Worm (Caenorhabditis elegans) whole organism, L2 larva: Measurements from ENCODE around the gene zhit-3.

ENCODE experiments used
- C34F6.9 ChIP-seq: fragments of 150-350 bp; optimal IDR thresholded peaks from 2 replicates; lab custom pipeline; 2014; ENCODE audit warnings: missing biosample characterization, missing genetic modification characterization
- R02D3.7 ChIP-seq: fragments of 150-350 bp; optimal IDR thresholded peaks from 2 replicates; lab custom pipeline; 2014; ENCODE audit warnings: missing biosample characterization, missing genetic modification characterization
- ZK546.5 ChIP-seq: sonication (generic microtip); optimal IDR thresholded peaks from 2 replicates; lab custom pipeline; 2017; ENCODE audit warnings: missing biosample characterization, missing genetic modification characterization
- alr-1 ChIP-seq: fragments of 150-350 bp; optimal IDR thresholded peaks from 2 replicates; lab custom pipeline; 2014; ENCODE audit warnings: missing biosample characterization, missing genetic modification characterization
- aly-2 ChIP-seq: fragments of 150-350 bp; optimal IDR thresholded peaks from 2 replicates; lab custom pipeline; 2014; ENCODE audit warnings: missing biosample characterization, missing genetic modification characterization
- ama-1 ChIP-seq: fragments of 150-350 bp; optimal IDR thresholded peaks from 2 replicates; lab custom pipeline; 2018; ENCODE audit warnings: inconsistent platforms
- blmp-1 ChIP-seq: sonication (generic microtip); optimal IDR thresholded peaks from 2 replicates; lab custom pipeline; 2017; ENCODE audit warnings: missing genetic modification characterization, mild to moderate bottlenecking, missing compliant biosample characterization, antibody characterized with exemption, moderate library complexity; ENCODE audit not compliant: insufficient read depth
- ceh-16 ChIP-seq: fragments of 150-350 bp; optimal IDR thresholded peaks from 2 replicates; lab custom pipeline; 2014; ENCODE audit warnings: missing biosample characterization, missing genetic modification characterization
- crh-2 ChIP-seq: sonication (generic microtip); optimal IDR thresholded peaks from 2 replicates; lab custom pipeline; 2017; ENCODE audit warnings: missing biosample characterization, missing genetic modification characterization
- dmd-4 ChIP-seq: sonication (generic microtip); optimal IDR thresholded peaks from 2 replicates; lab custom pipeline; 2017; ENCODE audit warnings: missing biosample characterization, missing genetic modification characterization
- egl-27 ChIP-seq: sonication (generic microtip); optimal IDR thresholded peaks from 3 replicates; lab custom pipeline; 2017; ENCODE audit warnings: missing biosample characterization, missing genetic modification reagents, missing genetic modification characterization
- elt-1 ChIP-seq: fragments of 150-350 bp; optimal IDR thresholded peaks from 2 replicates; lab custom pipeline; 2014; ENCODE audit warnings: missing biosample characterization, missing genetic modification characterization
- fos-1 ChIP-seq: fragments of 150-350 bp; optimal IDR thresholded peaks from 2 replicates; lab custom pipeline; 2014; ENCODE audit warnings: missing biosample characterization, missing genetic modification characterization
- lin-11 ChIP-seq: fragments of 150-350 bp; sonication (generic microtip); optimal IDR thresholded peaks from 2 replicates; lab custom pipeline; 2014; ENCODE audit warnings: missing biosample characterization, missing genetic modification characterization, inconsistent platforms, mixed read lengths
- lin-13 ChIP-seq: fragments of 150-350 bp; optimal IDR thresholded peaks from 2 replicates; lab custom pipeline; 2014; ENCODE audit warnings: missing biosample characterization, missing genetic modification reagents, missing genetic modification characterization
- lsy-2 ChIP-seq, 2 experiments: fragments of 150-350 bp in 1 of 2; sonication (generic microtip) in 1 of 2; optimal IDR thresholded peaks; 2 replicates each; lab custom pipeline; 2014 to 2017; ENCODE audit warnings: missing biosample characterization in 2 of 2, missing genetic modification characterization in 2 of 2
- mdl-1 ChIP-seq, 2 experiments: fragments of 150-350 bp in 1 of 2; sonication (generic microtip) in 1 of 2; optimal IDR thresholded peaks; 2 replicates each; lab custom pipeline; 2017; ENCODE audit warnings: missing biosample characterization in 2 of 2, missing genetic modification characterization in 2 of 2
- nhr-10 ChIP-seq: sonication (generic microtip); optimal IDR thresholded peaks from 2 replicates; lab custom pipeline; 2017; ENCODE audit warnings: missing biosample characterization, missing genetic modification characterization
- nhr-11 ChIP-seq: fragments of 150-350 bp; optimal IDR thresholded peaks from 2 replicates; lab custom pipeline; 2014; ENCODE audit warnings: missing biosample characterization, missing genetic modification characterization
- nhr-12 ChIP-seq: fragments of 150-350 bp; optimal IDR thresholded peaks from 2 replicates; lab custom pipeline; 2014; ENCODE audit warnings: missing biosample characterization, missing genetic modification characterization
- nhr-129 ChIP-seq: fragments of 150-350 bp; optimal IDR thresholded peaks from 2 replicates; lab custom pipeline; 2014; ENCODE audit warnings: missing biosample characterization, missing genetic modification characterization
- nhr-21 ChIP-seq: fragments of 150-350 bp; optimal IDR thresholded peaks from 2 replicates; lab custom pipeline; 2014; ENCODE audit warnings: missing biosample characterization, missing genetic modification characterization
- nhr-237 ChIP-seq: fragments of 150-350 bp; optimal IDR thresholded peaks from 2 replicates; lab custom pipeline; 2014; ENCODE audit warnings: missing biosample characterization, missing genetic modification characterization
- nhr-6 ChIP-seq: fragments of 150-350 bp; optimal IDR thresholded peaks from 2 replicates; lab custom pipeline; 2014; ENCODE audit warnings: missing biosample characterization, missing genetic modification characterization
- sem-4 ChIP-seq: fragments of 150-350 bp; optimal IDR thresholded peaks from 2 replicates; lab custom pipeline; 2014; ENCODE audit warnings: missing biosample characterization, missing genetic modification reagents, missing genetic modification characterization
- skn-1 ChIP-seq: sonication (generic microtip); optimal IDR thresholded peaks from 2 replicates; lab custom pipeline; 2017; ENCODE audit warnings: missing biosample characterization, missing genetic modification characterization
- sma-3 ChIP-seq: sonication (generic microtip); optimal IDR thresholded peaks from 2 replicates; lab custom pipeline; 2016; ENCODE audit warnings: missing genetic modification reagents, missing genetic modification characterization, missing compliant biosample characterization
- sma-9 ChIP-seq, 2 experiments: fragments of 150-350 bp in 1 of 2; sonication (generic microtip) in 1 of 2; optimal IDR thresholded peaks; 2 replicates each; lab custom pipeline; 2014 to 2016; ENCODE audit warnings: missing genetic modification characterization in 2 of 2, mild to moderate bottlenecking in 1 of 2, missing biosample characterization in 1 of 2, missing compliant biosample characterization in 1 of 2, missing genetic modification reagents in 1 of 2, moderate library complexity in 1 of 2
- snpc-4 ChIP-seq: fragments of 150-350 bp; optimal IDR thresholded peaks from 2 replicates; lab custom pipeline; 2014; ENCODE audit warnings: missing biosample characterization, missing genetic modification characterization
- unc-39 ChIP-seq: fragments of 150-350 bp; optimal IDR thresholded peaks from 2 replicates; lab custom pipeline; 2014; ENCODE audit warnings: missing biosample characterization, missing genetic modification characterization
- unc-55 ChIP-seq: fragments of 150-350 bp; sonication (generic microtip); optimal IDR thresholded peaks from 3 replicates; lab custom pipeline; 2014; ENCODE audit warnings: missing biosample characterization, missing genetic modification reagents, missing genetic modification characterization
- unc-62 ChIP-seq: fragments of 150-350 bp; optimal IDR thresholded peaks from 2 replicates; lab custom pipeline; 2014; ENCODE audit warnings: missing biosample characterization, missing genetic modification reagents, missing genetic modification characterization
- zag-1 ChIP-seq: fragments of 150-350 bp; optimal IDR thresholded peaks from 2 replicates; lab custom pipeline; 2014; ENCODE audit warnings: missing biosample characterization, missing genetic modification characterization
- ztf-1 ChIP-seq: fragments of 200-800 bp; sonication (Bioruptor generic); conservative IDR thresholded peaks from 2 replicates; pipeline ENCODE4 v1.3.6; 2022; ENCODE audit warnings: missing genetic modification characterization, missing compliant biosample characterization
- ztf-11 ChIP-seq: sonication (generic microtip); optimal IDR thresholded peaks from 2 replicates; lab custom pipeline; 2017; ENCODE audit warnings: missing biosample characterization, missing genetic modification characterization
- ztf-4 ChIP-seq: fragments of 150-350 bp; optimal IDR thresholded peaks from 2 replicates; lab custom pipeline; 2014; ENCODE audit warnings: missing biosample characterization, missing genetic modification characterization

Gene zhit-3

DNA sequence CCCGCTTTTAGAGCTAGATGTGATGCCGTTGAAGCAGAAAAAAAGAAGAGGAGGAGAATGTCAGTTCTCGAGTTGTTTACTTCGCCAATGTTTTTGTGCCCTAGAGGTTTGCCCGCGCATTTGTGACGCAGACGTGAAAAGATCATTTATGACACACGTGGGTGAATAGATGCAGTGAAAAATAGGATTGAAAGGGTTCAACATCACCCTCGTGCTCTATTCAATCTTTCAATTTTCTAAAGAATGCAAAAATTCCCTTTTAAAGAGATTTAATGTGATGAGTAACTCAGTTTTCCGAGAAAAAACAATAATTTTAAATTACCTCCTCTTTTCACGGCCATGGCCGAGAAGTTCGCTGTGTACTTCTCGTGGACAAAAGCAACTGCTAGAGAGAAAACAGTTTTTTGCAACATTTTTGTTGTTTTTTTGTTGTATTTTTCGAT is 34.5 kb upstream of the zhit-3 start:
- TF ChIP-seq ztf-4 (tag; lab: Kevin White, UChicago) (peak; percentile 29), egl-27 (tag; lab: Kevin White, UChicago) (no peak), nhr-10 (tag; lab: Kevin White, UChicago) (no peak), C34F6.9 (tag; lab: Kevin White, UChicago) (peak; percentile 79), lsy-2 (tag; optimal IDR thresholded peaks at IDR 0.05; lab: Kevin White, UChicago) (peak; percentile 11 to 73), zag-1 (tag; lab: Kevin White, UChicago) (no peak), fos-1 (tag; lab: Kevin White, UChicago) (peak; percentile 6), snpc-4 (no peak), blmp-1 (tag; lab: Kevin White, UChicago) (no peak), alr-1 (tag; lab: Kevin White, UChicago) (no peak), sem-4 (tag; lab: Kevin White, UChicago) (no peak), nhr-129 (peak; percentile 88), lin-13 (GFP tag; lab: Kevin White, UChicago) (peak; percentile 27), nhr-6 (tag; lab: Kevin White, UChicago) (peak; percentile 47), crh-2 (tag; lab: Kevin White, UChicago) (peak; percentile 68), aly-2 (tag; lab: Kevin White, UChicago) (no peak), sma-9 (GFP tag; optimal IDR thresholded peaks at IDR 0.05; lab: Kevin White, UChicago) (peak; percentile 67), sma-9 (tag; optimal IDR thresholded peaks at IDR 0.05; lab: Kevin White, UChicago) (no peak), sma-3 (GFP tag; lab: Kevin White, UChicago) (no peak), lin-11 (tag; lab: Kevin White, UChicago) (peak; percentile 19), mdl-1 (tag; optimal IDR thresholded peaks at IDR 0.05; lab: Kevin White, UChicago) (peak; percentile 72 to 94), nhr-11 (tag; lab: Kevin White, UChicago) (no peak), ztf-1 (GFP tag; lab: Robert Waterston, UW) (no peak), unc-62 (no peak), nhr-21 (tag; lab: Kevin White, UChicago) (peak; percentile 46)

DNA sequence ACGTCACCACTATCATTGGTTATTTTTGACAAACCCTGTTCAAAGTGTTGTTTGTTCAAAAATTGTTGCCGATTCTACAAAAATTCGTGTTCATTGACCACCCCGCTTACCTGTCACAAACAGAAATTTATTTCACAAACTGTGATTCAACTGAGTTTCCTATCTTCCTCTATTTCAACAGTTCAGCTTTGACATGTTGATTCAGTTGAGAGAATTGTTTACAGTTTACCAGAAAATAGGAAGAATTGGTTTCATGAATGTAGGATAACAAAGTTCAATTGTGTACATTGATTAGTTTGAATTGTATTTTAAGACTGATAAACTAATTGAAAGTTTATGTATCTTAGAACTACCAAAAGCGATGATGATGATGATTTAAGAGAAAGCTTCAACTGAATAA is 33.7 kb upstream of the zhit-3 start:
- TF ChIP-seq nhr-237 (tag; lab: Kevin White, UChicago): no peak
- no peak for TF ChIP-seq unc-62
- no peak for TF ChIP-seq sma-3 (GFP tag; lab: Kevin White, UChicago)
- no peak for TF ChIP-seq dmd-4 (tag; lab: Kevin White, UChicago)
- no peak for TF ChIP-seq unc-55 (GFP tag; lab: Kevin White, UChicago)
- no peak for TF ChIP-seq nhr-12

DNA sequence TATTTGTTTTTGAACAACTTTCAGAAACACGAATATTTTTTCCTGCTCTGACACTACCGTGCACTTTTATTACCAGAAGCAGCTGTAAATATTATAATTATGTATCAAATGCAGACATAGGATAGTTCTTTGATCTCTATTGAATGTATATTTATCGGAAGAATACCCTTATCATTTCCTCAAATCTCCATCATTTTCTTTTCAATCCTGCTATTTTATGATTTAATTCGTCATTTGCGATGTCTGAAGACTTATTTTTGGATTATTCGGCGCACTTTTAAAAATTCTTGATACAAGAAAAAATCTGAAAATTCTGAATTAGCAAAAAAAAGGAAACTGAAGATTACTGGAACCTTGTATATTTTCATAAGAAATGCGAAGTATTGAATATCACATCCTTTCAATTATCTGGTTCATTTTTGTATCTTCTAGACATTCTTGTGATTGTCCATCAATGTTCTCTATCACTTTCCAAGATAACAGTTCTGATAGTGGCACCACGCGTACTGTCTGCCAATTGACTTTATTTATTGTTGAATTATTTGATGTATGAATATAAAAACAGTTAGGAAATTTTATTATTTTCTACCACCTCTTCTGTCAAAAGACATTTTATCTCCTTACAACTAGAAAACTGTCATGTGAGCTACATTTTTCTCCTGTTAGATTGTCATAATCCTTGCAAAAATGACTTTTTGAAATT is 32.2 kb upstream of the zhit-3 start:
- TF ChIP-seq ama-1 (no peak), sma-9 (GFP tag; optimal IDR thresholded peaks at IDR 0.05; lab: Kevin White, UChicago) (peak; percentile 41), sma-9 (tag; optimal IDR thresholded peaks at IDR 0.05; lab: Kevin White, UChicago) (no peak), fos-1 (tag; lab: Kevin White, UChicago) (peak; percentile 46), lsy-2 (tag; optimal IDR thresholded peaks at IDR 0.05; lab: Kevin White, UChicago) (no peak)
- TF ChIP-seq, all 48 proteins: peak for 2

DNA sequence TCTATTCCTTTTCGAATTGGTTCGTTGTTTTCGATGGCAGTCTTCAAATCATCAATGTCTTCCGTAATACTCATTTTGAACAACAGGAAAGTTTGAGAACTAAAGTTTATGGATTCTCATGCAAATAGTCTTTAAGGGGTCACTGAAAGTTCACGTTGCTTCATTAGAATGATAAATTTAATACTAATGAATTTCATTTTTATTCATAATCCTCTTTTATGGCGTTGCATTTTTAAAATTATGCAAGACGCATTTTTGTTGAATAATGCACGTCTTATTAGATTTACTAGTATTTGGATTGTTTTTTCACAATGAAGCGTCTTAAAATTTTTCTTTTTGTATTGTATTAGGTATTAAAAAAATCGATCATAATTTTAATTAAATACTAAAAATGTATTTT is 31.2 kb upstream of the zhit-3 start, which contains the start of gene C12D8.9:
Gene C12D8.9 (minus strand): TSS at position 101 of the 400 bp plus-strand sequence.
- TF ChIP-seq dmd-4 (tag; lab: Kevin White, UChicago): no peak
- no peak for TF ChIP-seq nhr-129
- TF ChIP-seq lsy-2 (tag; optimal IDR thresholded peaks at IDR 0.05; lab: Kevin White, UChicago): no peak
- TF ChIP-seq ztf-11 (tag; lab: Kevin White, UChicago): no peak
- no peak for TF ChIP-seq skn-1 (tag; lab: Kevin White, UChicago)
- TF ChIP-seq ztf-4 (tag; lab: Kevin White, UChicago): no peak
- TF ChIP-seq sem-4 (tag; lab: Kevin White, UChicago): no peak
- no peak for TF ChIP-seq aly-2 (tag; lab: Kevin White, UChicago)
- no peak for TF ChIP-seq elt-1 (tag; lab: Kevin White, UChicago)
- no peak for TF ChIP-seq sma-9 (GFP tag; optimal IDR thresholded peaks at IDR 0.05; lab: Kevin White, UChicago)
- TF ChIP-seq sma-9 (tag; optimal IDR thresholded peaks at IDR 0.05; lab: Kevin White, UChicago): no peak
- no peak for TF ChIP-seq R02D3.7 (tag; lab: Kevin White, UChicago)
- TF ChIP-seq ZK546.5 (tag; lab: Kevin White, UChicago): no peak
- TF ChIP-seq zag-1 (tag; lab: Kevin White, UChicago): no peak
- no peak for TF ChIP-seq unc-39
- TF ChIP-seq nhr-10 (tag; lab: Kevin White, UChicago): no peak
- no peak for TF ChIP-seq crh-2 (tag; lab: Kevin White, UChicago)
- TF ChIP-seq ceh-16 (tag; lab: Kevin White, UChicago): no peak
